Fruit fly (Drosophila melanogaster): Measurements from ENCODE around the gene MRP.

MRP gene

DNA sequence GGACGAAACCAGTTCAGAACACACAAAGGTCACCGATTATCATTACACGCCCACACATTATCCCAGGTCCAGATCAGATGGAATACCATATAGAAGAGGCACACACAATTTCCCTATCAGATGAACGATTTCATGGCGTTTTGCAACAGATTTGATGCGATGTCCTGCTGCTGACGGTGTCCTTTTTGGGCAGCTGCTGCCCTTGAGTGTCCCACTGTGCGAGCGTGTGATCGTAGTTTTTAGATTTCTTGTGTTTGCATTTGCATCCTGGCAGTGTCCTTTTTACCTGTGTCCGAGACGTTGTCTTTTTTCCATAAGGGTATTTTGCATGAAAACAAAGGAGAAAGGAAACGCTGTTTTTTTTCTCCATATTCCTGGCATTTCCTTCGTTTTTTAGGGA lies 39.5 kb upstream of the MRP start:
- TF ChIP-seq brk (GFP tag; optimal IDR thresholded peaks at IDR 0.05) (no peak), jim (GFP tag; optimal IDR thresholded peaks at IDR 0.05) (no peak), Hr78 (GFP tag; optimal IDR thresholded peaks at IDR 0.05) (no peak), Abd-B (GFP tag; optimal IDR thresholded peaks at IDR 0.05) (no peak), dl (GFP tag; optimal IDR thresholded peaks at IDR 0.05; ENCODE audit: insufficient read depth in 1 of 2, partially characterized antibody in 2 of 2) (no peak), Hr83 (GFP tag; optimal IDR thresholded peaks at IDR 0.05; ENCODE audit: poor library complexity, severe bottlenecking) (no peak), OdsH (GFP tag; optimal IDR thresholded peaks at IDR 0.05) (no peak), N (GFP tag; optimal IDR thresholded peaks at IDR 0.05) (no peak), usp (GFP tag; optimal IDR thresholded peaks at IDR 0.05) (no peak), CrebA (GFP tag; optimal IDR thresholded peaks at IDR 0.05; ENCODE audit: borderline replicate concordance) (no peak), woc (GFP tag; optimal IDR thresholded peaks at IDR 0.05) (no peak), ey (GFP tag; optimal IDR thresholded peaks at IDR 0.05) (no peak), Dfd (GFP tag; optimal IDR thresholded peaks at IDR 0.05) (no peak), fru (GFP tag; optimal IDR thresholded peaks at IDR 0.05) (no peak)

- TF ChIP-seq Hr83 (GFP tag; optimal IDR thresholded peaks at IDR 0.05; ENCODE audit: poor library complexity, severe bottlenecking) (no peak), Hr78 (GFP tag; optimal IDR thresholded peaks at IDR 0.05) (no peak), N (GFP tag; optimal IDR thresholded peaks at IDR 0.05) (no peak), Mio (GFP tag; optimal IDR thresholded peaks at IDR 0.05) (no peak), Myc (optimal IDR thresholded peaks at IDR 0.05) (no peak), sv (GFP tag; optimal IDR thresholded peaks at IDR 0.05) (no peak), ey (GFP tag; optimal IDR thresholded peaks at IDR 0.05) (no peak), Hnf4 (GFP tag; optimal IDR thresholded peaks at IDR 0.05) (no peak), dmrt93B (GFP tag; optimal IDR thresholded peaks at IDR 0.05) (no peak), Dfd (GFP tag; optimal IDR thresholded peaks at IDR 0.05) (no peak), tai (GFP tag; optimal IDR thresholded peaks at IDR 0.05) (no peak), Vsx2 (GFP tag; optimal IDR thresholded peaks at IDR 0.05; ENCODE audit: partially characterized antibody) (no peak), sage (GFP tag; optimal IDR thresholded peaks at IDR 0.05) (no peak), Jra (GFP tag; optimal IDR thresholded peaks at IDR 0.05) (no peak), rgr (GFP tag; optimal IDR thresholded peaks at IDR 0.05) (no peak), GATAd (GFP tag; optimal IDR thresholded peaks at IDR 0.05) (no peak), jim (GFP tag; optimal IDR thresholded peaks at IDR 0.05) (no peak)
Observed at dm6 chr2L:12681603-12682368, 37.1 kb upstream of the MRP start.

DNA sequence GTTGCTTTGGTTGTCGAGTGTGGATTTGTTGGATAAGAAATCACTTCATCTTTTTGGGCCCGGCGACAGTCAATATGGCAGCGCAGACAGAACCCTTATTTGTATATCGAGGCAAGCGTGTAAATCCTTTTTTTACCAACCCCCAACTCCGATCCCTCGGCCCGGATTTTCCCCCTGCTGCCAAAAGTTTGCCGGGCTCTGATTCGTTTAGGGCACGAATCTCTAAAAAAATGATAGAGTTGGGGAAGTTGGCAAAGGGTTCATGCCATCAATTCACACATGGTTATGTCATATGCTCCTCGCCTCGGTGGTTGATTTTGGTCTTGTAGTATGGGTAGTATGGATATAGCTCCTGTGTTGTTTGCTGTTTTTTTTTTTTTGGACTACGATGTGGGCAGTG lies 32.0 kb upstream of the MRP start:
- TF ChIP-seq dsf (GFP tag; optimal IDR thresholded peaks at IDR 0.05; ENCODE audit: borderline replicate concordance) (no peak), usp (GFP tag; optimal IDR thresholded peaks at IDR 0.05) (no peak), foxo (GFP tag; optimal IDR thresholded peaks at IDR 0.05) (no peak), N (GFP tag; optimal IDR thresholded peaks at IDR 0.05) (no peak), Dif (GFP tag; optimal IDR thresholded peaks at IDR 0.05; ENCODE audit: partially characterized antibody) (no peak), Myc (optimal IDR thresholded peaks at IDR 0.05) (no peak), CrebA (GFP tag; optimal IDR thresholded peaks at IDR 0.05; ENCODE audit: borderline replicate concordance) (no peak)

DNA sequence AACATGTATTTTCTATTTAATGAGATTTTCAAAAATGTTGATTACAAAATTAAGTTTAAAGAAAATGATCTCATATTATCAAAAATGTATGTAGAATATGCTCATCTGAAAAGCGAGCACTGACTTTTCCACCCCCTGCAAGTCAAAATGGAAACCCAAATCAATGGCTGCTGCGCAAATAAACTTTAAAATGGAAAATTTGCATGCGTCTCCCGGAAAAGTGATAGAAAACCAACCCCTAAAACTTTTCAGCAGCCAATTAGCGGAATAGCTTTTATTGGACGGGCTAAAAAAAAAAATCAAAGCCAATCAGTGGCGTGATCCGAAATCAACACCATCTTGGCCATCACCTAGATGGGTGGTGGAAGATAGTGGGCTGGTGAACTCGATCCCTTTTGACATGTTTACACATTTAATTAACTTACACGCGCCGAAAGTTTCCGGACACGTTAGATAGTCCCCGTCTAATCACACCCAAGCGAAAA lies 29.5 kb upstream of the MRP start:
- TF ChIP-seq usp (GFP tag; optimal IDR thresholded peaks at IDR 0.05) (no peak), Jra (GFP tag; optimal IDR thresholded peaks at IDR 0.05) (no peak), jim (GFP tag; optimal IDR thresholded peaks at IDR 0.05) (no peak), sage (GFP tag; optimal IDR thresholded peaks at IDR 0.05) (no peak), foxo (GFP tag; optimal IDR thresholded peaks at IDR 0.05) (no peak), HLH106 (tag; optimal IDR thresholded peaks at IDR 0.05) (no peak), GATAd (GFP tag; optimal IDR thresholded peaks at IDR 0.05) (no peak), Sp1 (GFP tag; optimal IDR thresholded peaks at IDR 0.05) (no peak), CG32264 (GFP tag; optimal IDR thresholded peaks at IDR 0.05) (no peak), lola (GFP tag; optimal IDR thresholded peaks at IDR 0.05) (no peak), CG9705 (GFP tag; optimal IDR thresholded peaks at IDR 0.05) (no peak), pan (optimal IDR thresholded peaks at IDR 0.05) (no peak), Rel (GFP tag; optimal IDR thresholded peaks at IDR 0.05) (no peak), Rel (tag; optimal IDR thresholded peaks at IDR 0.05) (no peak), Hr83 (GFP tag; optimal IDR thresholded peaks at IDR 0.05; ENCODE audit: poor library complexity, severe bottlenecking) (no peak), fru (GFP tag; optimal IDR thresholded peaks at IDR 0.05) (no peak), dmrt93B (GFP tag; optimal IDR thresholded peaks at IDR 0.05) (no peak), woc (GFP tag; optimal IDR thresholded peaks at IDR 0.05) (no peak), CrebA (GFP tag; optimal IDR thresholded peaks at IDR 0.05; ENCODE audit: borderline replicate concordance) (no peak), Abd-B (GFP tag; optimal IDR thresholded peaks at IDR 0.05) (no peak), ey (GFP tag; optimal IDR thresholded peaks at IDR 0.05) (no peak)
